Worm (Caenorhabditis elegans) whole organism, L1 larva: ENCODE results near the gene ecps-2.
A peak's percentile ranks its signal among the peaks of the same experiment; 100 is the strongest.

Experiments
- C04F5.9 ChIP-seq: sonication (generic microtip); optimal IDR thresholded peaks from 2 replicates; lab custom pipeline; 2016; ENCODE audit warnings: missing genetic modification characterization, missing compliant biosample characterization
- C16A3.4 ChIP-seq: fragments of 150-350 bp; optimal IDR thresholded peaks from 2 replicates; lab custom pipeline; 2014; ENCODE audit warnings: missing biosample characterization, missing genetic modification characterization
- F16B12.6 ChIP-seq: fragments of 150-350 bp; optimal IDR thresholded peaks from 2 replicates; lab custom pipeline; 2014; ENCODE audit warnings: missing biosample characterization, missing genetic modification characterization
- Y116A8C.19 ChIP-seq: sonication (generic microtip); optimal IDR thresholded peaks from 2 replicates; lab custom pipeline; 2016; ENCODE audit warnings: missing compliant biosample characterization, missing genetic modification characterization, borderline replicate concordance
- aha-1 ChIP-seq: fragments of 150-350 bp; optimal IDR thresholded peaks from 2 replicates; lab custom pipeline; 2014; ENCODE audit warnings: missing biosample characterization, missing genetic modification characterization
- alr-1 ChIP-seq: fragments of 200-800 bp; sonication (Bioruptor generic); optimal IDR thresholded peaks from 2 replicates; lab custom pipeline; 2018; ENCODE audit warnings: borderline replicate concordance, mild to moderate bottlenecking, missing genetic modification characterization, missing compliant biosample characterization
- aly-2 ChIP-seq: fragments of 150-350 bp; optimal IDR thresholded peaks from 2 replicates; lab custom pipeline; 2014; ENCODE audit warnings: missing biosample characterization, missing genetic modification characterization
- ama-1 ChIP-seq: fragments of 150-350 bp; optimal IDR thresholded peaks from 2 replicates; lab custom pipeline; 2014
- blmp-1 ChIP-seq: fragments of 150-350 bp; optimal IDR thresholded peaks from 2 replicates; lab custom pipeline; 2014; ENCODE audit warnings: missing biosample characterization, missing genetic modification characterization
- ceh-63 ChIP-seq: fragments of 200-800 bp; sonication (Bioruptor generic); optimal IDR thresholded peaks from 2 replicates; lab custom pipeline; 2018; ENCODE audit warnings: mild to moderate bottlenecking, missing genetic modification characterization, missing compliant biosample characterization
- ceh-88 ChIP-seq: fragments of 200-800 bp; sonication (Bioruptor generic); IDR thresholded peaks from 2 replicates; pipeline ENCODE4 v1.3.6; 2022; ENCODE audit warnings: missing genetic modification characterization, missing compliant biosample characterization
- dpl-1 ChIP-seq, 3 experiments: fragments of 150-350 bp in 2 of 3; sonication (generic microtip) in 1 of 3; optimal IDR thresholded peaks; 2 replicates each; lab custom pipeline; 2014 to 2017; ENCODE audit warnings: missing biosample characterization in 3 of 3, missing genetic modification characterization in 3 of 3, missing genetic modification reagents in 3 of 3
- dsc-1 ChIP-seq: sonication (generic microtip); optimal IDR thresholded peaks from 2 replicates; lab custom pipeline; 2016; ENCODE audit warnings: mild to moderate bottlenecking, missing genetic modification characterization, missing compliant biosample characterization
- efl-1 ChIP-seq, 4 experiments: fragments of 150-350 bp; optimal IDR thresholded peaks in 3 of 4; peaks in 1 of 4; 1 replicate in 1 of 4; 2 replicates in 3 of 4; lab custom pipeline; 2014; ENCODE audit warnings: missing biosample characterization in 2 of 4, missing genetic modification characterization in 2 of 4, missing genetic modification reagents in 2 of 4
- egl-13 ChIP-seq: sonication (generic microtip); optimal IDR thresholded peaks from 2 replicates; lab custom pipeline; 2016; ENCODE audit warnings: missing genotype, missing genetic modification reagents, missing genetic modification characterization, missing compliant biosample characterization
- egl-27 ChIP-seq, 2 experiments: fragments of 150-350 bp in 1 of 2; sonication (generic microtip); optimal IDR thresholded peaks; 3 replicates each; lab custom pipeline; 2017 to 2018; ENCODE audit warnings: missing biosample characterization in 2 of 2, missing genetic modification characterization in 2 of 2, missing genetic modification reagents in 2 of 2
- elt-2 ChIP-seq: sonication (generic microtip); optimal IDR thresholded peaks from 2 replicates; lab custom pipeline; 2016; ENCODE audit warnings: missing genetic modification characterization, mild to moderate bottlenecking, inconsistent platforms, missing compliant biosample characterization, missing genetic modification reagents
- ets-5 ChIP-seq: fragments of 200-800 bp; sonication (Bioruptor generic); IDR thresholded peaks from 2 replicates; pipeline ENCODE4 v1.3.6; 2022; ENCODE audit warnings: missing genetic modification characterization, missing compliant biosample characterization
- fkh-4 ChIP-seq: sonication (generic microtip); optimal IDR thresholded peaks from 2 replicates; lab custom pipeline; 2016; ENCODE audit warnings: missing compliant biosample characterization, missing genetic modification characterization, borderline replicate concordance
- grh-1 ChIP-seq: fragments of 200-800 bp; sonication (Bioruptor generic); IDR thresholded peaks from 2 replicates; pipeline ENCODE4 v1.3.6; 2022; ENCODE audit warnings: missing genetic modification reagents, missing genetic modification characterization, missing compliant biosample characterization
- hlh-17 ChIP-seq: fragments of 200-800 bp; sonication (Bioruptor generic); optimal IDR thresholded peaks from 2 replicates; lab custom pipeline; 2018; ENCODE audit warnings: missing genetic modification characterization, mild to moderate bottlenecking, missing compliant biosample characterization, moderate library complexity, borderline replicate concordance
- isw-1 ChIP-seq: fragments of 200-800 bp; sonication (Bioruptor generic); IDR thresholded peaks from 2 replicates; pipeline ENCODE4 v1.3.6; 2022; ENCODE audit warnings: missing genetic modification characterization, missing compliant biosample characterization
- jun-1 ChIP-seq: fragments of 150-350 bp; optimal IDR thresholded peaks from 2 replicates; lab custom pipeline; 2014; ENCODE audit warnings: missing biosample characterization, missing genetic modification reagents, missing genetic modification characterization
- lin-13 ChIP-seq: fragments of 150-350 bp; optimal IDR thresholded peaks from 2 replicates; lab custom pipeline; 2014; ENCODE audit warnings: missing biosample characterization, missing genetic modification reagents, missing genetic modification characterization
- lin-15B ChIP-seq: fragments of 150-350 bp; sonication (generic microtip); optimal IDR thresholded peaks from 3 replicates; lab custom pipeline; 2014; ENCODE audit warnings: missing biosample characterization, missing genetic modification characterization
- lin-35 ChIP-seq, 2 experiments: fragments of 150-350 bp; optimal IDR thresholded peaks; 2 replicates each; lab custom pipeline; 2014; ENCODE audit warnings: missing biosample characterization in 2 of 2, missing genetic modification characterization in 2 of 2, missing genetic modification reagents in 2 of 2
- lir-3 ChIP-seq: sonication (generic microtip); optimal IDR thresholded peaks from 2 replicates; lab custom pipeline; 2016; ENCODE audit warnings: mild to moderate bottlenecking, missing genetic modification characterization, moderate library complexity, missing compliant biosample characterization; ENCODE audit not compliant: poor library complexity
- lsy-2 ChIP-seq, 2 experiments: fragments of 150-350 bp; optimal IDR thresholded peaks; 2 replicates each; lab custom pipeline; 2014; ENCODE audit warnings: missing biosample characterization in 2 of 2, missing genetic modification characterization in 2 of 2
- mdl-1 ChIP-seq, 2 experiments: fragments of 150-350 bp; optimal IDR thresholded peaks; 2 replicates each; lab custom pipeline; 2014 to 2017; ENCODE audit warnings: missing biosample characterization in 2 of 2, missing genetic modification characterization in 2 of 2, inconsistent platforms in 1 of 2
- mep-1 ChIP-seq: fragments of 150-350 bp; optimal IDR thresholded peaks from 2 replicates; lab custom pipeline; 2014; ENCODE audit warnings: missing biosample characterization, missing genetic modification characterization
- nhr-12 ChIP-seq: sonication (generic microtip); optimal IDR thresholded peaks from 2 replicates; lab custom pipeline; 2017; ENCODE audit warnings: missing biosample characterization, missing genetic modification characterization
- nhr-20 ChIP-seq: sonication (generic microtip); optimal IDR thresholded peaks from 2 replicates; lab custom pipeline; 2016; ENCODE audit warnings: mild to moderate bottlenecking, missing genetic modification characterization, missing compliant biosample characterization
- nhr-28 ChIP-seq: fragments of 150-350 bp; optimal IDR thresholded peaks from 2 replicates; lab custom pipeline; 2014; ENCODE audit warnings: missing biosample characterization, missing genetic modification characterization
- nhr-47 ChIP-seq: sonication (generic microtip); optimal IDR thresholded peaks from 2 replicates; lab custom pipeline; 2016; ENCODE audit warnings: mild to moderate bottlenecking, missing genetic modification characterization, moderate library complexity, missing compliant biosample characterization
- nhr-71 ChIP-seq: sonication (generic microtip); optimal IDR thresholded peaks from 2 replicates; lab custom pipeline; 2016; ENCODE audit warnings: mild to moderate bottlenecking, missing genetic modification characterization, moderate library complexity, missing compliant biosample characterization
- nhr-84 ChIP-seq: sonication (generic microtip); optimal IDR thresholded peaks from 2 replicates; lab custom pipeline; 2017; ENCODE audit warnings: missing biosample characterization, missing genetic modification characterization
- nhr-85 ChIP-seq: sonication (generic microtip); peaks from one replicate; lab custom pipeline; 2016; ENCODE audit warnings: missing genetic modification characterization, inconsistent platforms, missing compliant biosample characterization
- nhr-90 ChIP-seq: sonication (generic microtip); optimal IDR thresholded peaks from 2 replicates; lab custom pipeline; 2016; ENCODE audit warnings: mild to moderate bottlenecking, missing genetic modification characterization, missing compliant biosample characterization; ENCODE audit not compliant: poor library complexity
- pag-3 ChIP-seq: sonication (generic microtip); optimal IDR thresholded peaks from 2 replicates; lab custom pipeline; 2017; ENCODE audit warnings: missing genetic modification characterization, mild to moderate bottlenecking, missing compliant biosample characterization, antibody characterized with exemption, borderline replicate concordance; ENCODE audit not compliant: insufficient read depth
- skn-1 ChIP-seq: fragments of 150-350 bp; optimal IDR thresholded peaks from 2 replicates; lab custom pipeline; 2014; ENCODE audit warnings: missing biosample characterization, missing genetic modification characterization
- snu-23 ChIP-seq: sonication (generic microtip); optimal IDR thresholded peaks from 2 replicates; lab custom pipeline; 2016; ENCODE audit warnings: missing genetic modification characterization, missing compliant biosample characterization
- sox-4 ChIP-seq: sonication (generic microtip); optimal IDR thresholded peaks from 2 replicates; lab custom pipeline; 2016; ENCODE audit warnings: missing genetic modification characterization, missing compliant biosample characterization
- sup-37 ChIP-seq: fragments of 200-800 bp; sonication (Bioruptor generic); optimal IDR thresholded peaks from 2 replicates; lab custom pipeline; 2018; ENCODE audit warnings: mild to moderate bottlenecking, missing genetic modification characterization, missing compliant biosample characterization
- swsn-7 ChIP-seq: sonication (generic microtip); optimal IDR thresholded peaks from 2 replicates; lab custom pipeline; 2016; ENCODE audit warnings: missing genetic modification characterization, missing compliant biosample characterization
- tbx-2 ChIP-seq: sonication (generic microtip); optimal IDR thresholded peaks from 2 replicates; lab custom pipeline; 2016; ENCODE audit warnings: missing genetic modification characterization, missing compliant biosample characterization
- unc-130 ChIP-seq: fragments of 150-350 bp; optimal IDR thresholded peaks from 2 replicates; lab custom pipeline; 2017; ENCODE audit warnings: missing biosample characterization, missing genetic modification characterization, inconsistent platforms
- unc-62 ChIP-seq: fragments of 150-350 bp; optimal IDR thresholded peaks from 2 replicates; lab custom pipeline; 2014; ENCODE audit warnings: missing biosample characterization, missing genetic modification reagents, missing genetic modification characterization
- xbp-1 ChIP-seq: sonication (generic microtip); optimal IDR thresholded peaks from 2 replicates; lab custom pipeline; 2016; ENCODE audit warnings: missing genetic modification characterization, missing compliant biosample characterization
- zag-1 ChIP-seq: fragments of 150-350 bp; optimal IDR thresholded peaks from 2 replicates; lab custom pipeline; 2014; ENCODE audit warnings: missing biosample characterization, missing genetic modification characterization
- zip-4 ChIP-seq: fragments of 200-800 bp; sonication (Bioruptor generic); optimal IDR thresholded peaks from 2 replicates; lab custom pipeline; 2018; ENCODE audit warnings: mild to moderate bottlenecking, missing genetic modification characterization, moderate library complexity, missing compliant biosample characterization
- ztf-4 ChIP-seq: fragments of 150-350 bp; optimal IDR thresholded peaks from 2 replicates; lab custom pipeline; 2014; ENCODE audit warnings: missing biosample characterization, missing genetic modification characterization

ecps-2 gene

DNA sequence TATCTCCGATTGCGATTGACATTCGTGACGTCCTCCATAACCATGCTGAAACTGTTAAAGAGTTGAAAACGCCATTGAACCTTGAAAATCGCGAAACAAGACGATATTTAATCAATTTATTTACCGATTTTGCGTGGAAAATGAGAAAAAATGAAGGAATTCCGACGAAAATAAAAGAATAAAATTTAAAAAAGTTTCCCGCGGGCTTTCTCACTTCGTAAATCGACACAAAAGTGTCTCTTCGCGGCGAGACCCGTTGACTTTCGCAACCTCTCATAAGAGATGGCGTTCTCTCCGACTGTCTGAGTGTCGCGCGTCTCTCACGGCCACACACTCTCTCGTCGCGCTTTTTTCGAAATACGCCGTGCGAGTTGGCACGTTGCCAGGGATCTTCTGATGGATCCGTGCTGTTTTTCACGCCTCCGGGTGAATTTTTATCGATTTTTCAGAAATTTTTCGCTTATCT is 35.7 kb upstream of the ecps-2 start, which contains the start of gene hat-1 (continued):
- TF ChIP-seq hlh-17 (no peak), xbp-1 (tag; lab: Kevin White, UChicago) (peak; percentile 97), alr-1 (tag; lab: Kevin White, UChicago) (no peak), dpl-1 (GFP tag; optimal IDR thresholded peaks at IDR 0.05; lab: Kevin White, UChicago) (peak; percentile 92 to 95 (median 94)), sup-37 (GFP tag; lab: Kevin White, UChicago) (peak; percentile 87), lir-3 (tag; lab: Kevin White, UChicago) (no peak), nhr-12 (tag; lab: Kevin White, UChicago) (no peak), ceh-63 (GFP tag; lab: Kevin White, UChicago) (no peak), mdl-1 (tag; optimal IDR thresholded peaks at IDR 0.05; lab: Kevin White, UChicago) (peak in 1 of 2 experiments; percentile 85), nhr-28 (tag; lab: Kevin White, UChicago) (no peak), jun-1 (peak; percentile 95), C16A3.4 (tag; lab: Kevin White, UChicago) (peak; percentile 88), F16B12.6 (tag; lab: Kevin White, UChicago) (peak; percentile 70), lin-15B (tag; lab: Kevin White, UChicago) (peak; percentile 91), ceh-88 (GFP tag; lab: Robert Waterston, UW) (peak; percentile 86; the same call in 1 of the 2 replicates), C04F5.9 (peak; percentile 94), sox-4 (tag; lab: Kevin White, UChicago) (peak; percentile 83), lin-35 (GFP tag; optimal IDR thresholded peaks at IDR 0.05; lab: Kevin White, UChicago) (peak; percentile 93 to 94), ets-5 (no peak), zip-4 (peak; percentile 99), zag-1 (tag; lab: Kevin White, UChicago) (no peak), elt-2 (peak; percentile 85), nhr-47 (tag; lab: Kevin White, UChicago) (peak; percentile 98), nhr-84 (tag; lab: Kevin White, UChicago) (no peak), isw-1 (GFP tag; lab: Robert Waterston, UW) (peak; percentile 98), fkh-4 (tag; lab: Kevin White, UChicago) (peak; percentile 76), blmp-1 (tag; lab: Kevin White, UChicago) (peak; percentile 82), egl-13 (peak; percentile 92), unc-62 (GFP tag; lab: Kevin White, UChicago) (no peak), ztf-4 (peak; percentile 90), grh-1 (peak; percentile 93), unc-130 (tag; lab: Kevin White, UChicago) (peak; percentile 78), Y116A8C.19 (no peak), egl-27 (tag; optimal IDR thresholded peaks at IDR 0.05; lab: Kevin White, UChicago) (peak in 1 of 2 experiments; percentile 7), nhr-71 (tag; lab: Kevin White, UChicago) (peak; percentile 98)

DNA sequence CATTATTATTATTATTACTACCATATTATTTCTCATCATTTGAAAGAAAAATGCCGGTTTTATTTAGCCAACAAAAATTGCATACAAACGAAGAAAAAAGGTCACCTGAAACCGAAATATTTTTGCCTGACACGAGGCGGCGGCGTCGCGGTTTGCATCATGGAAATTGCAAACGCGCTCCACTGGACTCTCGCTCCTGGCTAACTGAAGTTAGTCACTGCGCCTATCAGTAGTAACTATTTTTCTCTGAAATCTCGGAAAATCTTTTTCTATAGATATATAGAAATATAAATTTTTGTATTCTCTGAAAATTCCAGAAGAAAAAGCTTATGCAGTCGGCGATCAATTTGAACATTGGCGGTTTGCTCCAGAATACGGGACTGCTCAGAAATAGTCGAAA is 27.1 kb upstream of the ecps-2 start, which contains the start of gene ymel-1:
TSS of gene ymel-1 (plus strand) at position 318 of the 400 bp plus-strand sequence.
- no peak for TF ChIP-seq nhr-12 (tag; lab: Kevin White, UChicago)
- peak; percentile 30 for TF ChIP-seq C16A3.4 (tag; lab: Kevin White, UChicago)
- peak; percentile 23 for TF ChIP-seq lin-13
- peak; percentile 26 for TF ChIP-seq tbx-2 (tag; lab: Kevin White, UChicago)
- TF ChIP-seq mdl-1 (tag; optimal IDR thresholded peaks at IDR 0.05; lab: Kevin White, UChicago): peak in 1 of 2 experiments; percentile 34
- TF ChIP-seq lsy-2 (tag; optimal IDR thresholded peaks at IDR 0.05; lab: Kevin White, UChicago): peak; percentile 11 to 49
- peak; percentile 56 for TF ChIP-seq lin-15B (tag; lab: Kevin White, UChicago)
- TF ChIP-seq aly-2 (tag; lab: Kevin White, UChicago): peak; percentile 48
- TF ChIP-seq mep-1 (tag; lab: Kevin White, UChicago): peak; percentile 59
- no peak for TF ChIP-seq ets-5
- TF ChIP-seq swsn-7: peak; percentile 25
- peak in 2 of 3 experiments; percentile 11 to 33 for TF ChIP-seq dpl-1 (GFP tag; optimal IDR thresholded peaks at IDR 0.05; lab: Kevin White, UChicago)
- peak; percentile 17 for TF ChIP-seq skn-1
- peak; percentile 41 for TF ChIP-seq snu-23 (GFP tag; lab: Kevin White, UChicago)
- TF ChIP-seq pag-3 (tag; lab: Kevin White, UChicago): no peak
- no peak for TF ChIP-seq ama-1 (lab: Kevin White, UChicago)
- TF ChIP-seq nhr-85 (tag; lab: Kevin White, UChicago): peak; percentile 72
- TF ChIP-seq efl-1 (optimal IDR thresholded peaks at IDR 0.05; lab: Kevin White, UChicago): peak; percentile 31 to 43
- peak in 1 of 2 experiments; percentile 49 for TF ChIP-seq efl-1 (GFP tag; optimal IDR thresholded peaks at IDR 0.05 in 1 of 2; lab: Kevin White, UChicago)
- peak; percentile 33 for TF ChIP-seq nhr-20 (tag; lab: Kevin White, UChicago)
- no peak for TF ChIP-seq dsc-1 (tag; lab: Kevin White, UChicago)
- peak; percentile 1; the same call in 1 of the 2 replicates for TF ChIP-seq isw-1 (GFP tag; lab: Robert Waterston, UW)
- TF ChIP-seq nhr-71 (tag; lab: Kevin White, UChicago): peak; percentile 60
- no peak for TF ChIP-seq aha-1 (tag; lab: Kevin White, UChicago)
- peak; percentile 24 for TF ChIP-seq nhr-90 (tag; lab: Kevin White, UChicago)
